Worm (Caenorhabditis elegans): Measurements from ENCODE around the gene gei-15.

DNA sequence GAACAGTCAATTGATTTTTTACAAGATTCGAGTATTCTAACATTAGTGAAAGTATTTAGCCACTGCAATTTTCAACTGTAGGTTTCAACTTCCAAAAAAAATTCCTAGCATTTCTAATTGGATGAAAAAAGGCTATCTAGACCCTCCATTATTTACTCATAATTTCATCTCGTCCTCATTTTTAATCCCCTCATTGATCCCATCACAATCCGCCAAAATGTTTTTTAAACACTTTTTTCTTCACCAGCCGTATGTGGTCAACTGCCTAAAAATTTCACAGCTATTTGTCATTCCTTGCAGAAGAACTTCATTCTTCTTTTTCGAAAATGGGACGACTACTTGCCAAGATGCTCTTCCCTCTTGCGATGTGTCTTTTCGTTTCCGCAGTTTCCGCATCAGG lies 30.2 kb upstream of the gei-15 start, which contains the start of gene rig-3:
- no peak for TF ChIP-seq ama-1 (optimal IDR thresholded peaks at IDR 0.05)
- TF ChIP-seq nfya-1 (tag; optimal IDR thresholded peaks at IDR 0.05; ENCODE audit: insufficient read depth), result no peak
- TF ChIP-seq snpc-4 (tag; optimal IDR thresholded peaks at IDR 0.05), result no peak
- TF ChIP-seq R02D3.7 (tag; optimal IDR thresholded peaks at IDR 0.05), result no peak
